Worm (Caenorhabditis elegans) whole organism, L3 larva: ENCODE data around the gene pst-1.

Source experiments
- R02D3.7 ChIP-seq: fragments of 150-350 bp; optimal IDR thresholded peaks from 2 replicates; lab custom pipeline; 2014; ENCODE audit warnings: missing biosample characterization, missing genetic modification characterization
- aly-2 ChIP-seq: fragments of 150-350 bp; optimal IDR thresholded peaks from 2 replicates; lab custom pipeline; 2014; ENCODE audit warnings: missing biosample characterization, missing genetic modification characterization
- ama-1 ChIP-seq: fragments of 150-350 bp; optimal IDR thresholded peaks from 2 replicates; lab custom pipeline; 2018
- ceh-28 ChIP-seq: fragments of 150-350 bp; optimal IDR thresholded peaks from 2 replicates; lab custom pipeline; 2014; ENCODE audit warnings: missing biosample characterization, missing genetic modification reagents, missing genetic modification characterization
- ceh-82 ChIP-seq: fragments of 150-350 bp; optimal IDR thresholded peaks from 2 replicates; lab custom pipeline; 2014; ENCODE audit warnings: missing biosample characterization, missing genetic modification characterization
- egl-27 ChIP-seq: sonication (generic microtip); optimal IDR thresholded peaks from 4 replicates; lab custom pipeline; 2017; ENCODE audit warnings: missing biosample characterization, missing genetic modification reagents, missing genetic modification characterization
- egl-5 ChIP-seq: fragments of 150-350 bp; optimal IDR thresholded peaks from 2 replicates; lab custom pipeline; 2017; ENCODE audit warnings: missing biosample characterization, missing genetic modification reagents, missing genetic modification characterization, inconsistent platforms
- eor-1 ChIP-seq, 2 experiments: fragments of 150-350 bp; optimal IDR thresholded peaks; 2 replicates each; lab custom pipeline; 2014 to 2018; ENCODE audit warnings: missing biosample characterization in 2 of 2, missing genetic modification characterization in 2 of 2
- fkh-10 ChIP-seq: sonication (generic microtip); optimal IDR thresholded peaks from 2 replicates; lab custom pipeline; 2017; ENCODE audit warnings: missing biosample characterization, missing genetic modification reagents, missing genetic modification characterization
- fos-1 ChIP-seq: fragments of 150-350 bp; optimal IDR thresholded peaks from 2 replicates; lab custom pipeline; 2014; ENCODE audit warnings: missing biosample characterization, missing genetic modification characterization
- hmg-11 ChIP-seq: sonication (generic microtip); optimal IDR thresholded peaks from 2 replicates; lab custom pipeline; 2016; ENCODE audit warnings: missing genetic modification characterization, missing compliant biosample characterization
- jun-1 ChIP-seq: fragments of 150-350 bp; optimal IDR thresholded peaks from 2 replicates; lab custom pipeline; 2014; ENCODE audit warnings: missing biosample characterization, missing genetic modification reagents, missing genetic modification characterization
- lin-15B ChIP-seq: fragments of 150-350 bp; optimal IDR thresholded peaks from 2 replicates; lab custom pipeline; 2014; ENCODE audit warnings: missing biosample characterization, missing genetic modification characterization
- lin-39 ChIP-seq: fragments of 150-350 bp; optimal IDR thresholded peaks from 2 replicates; lab custom pipeline; 2018; ENCODE audit warnings: missing biosample characterization, missing genetic modification reagents, missing genetic modification characterization
- lsy-12 ChIP-seq: sonication (generic microtip); optimal IDR thresholded peaks from 2 replicates; lab custom pipeline; 2016; ENCODE audit warnings: mild to moderate bottlenecking, missing genetic modification characterization, missing compliant biosample characterization
- mdl-1 ChIP-seq: fragments of 150-350 bp; optimal IDR thresholded peaks from 2 replicates; lab custom pipeline; 2014; ENCODE audit warnings: missing biosample characterization, missing genetic modification characterization
- nfya-1 ChIP-seq: sonication (generic microtip); optimal IDR thresholded peaks from 2 replicates; lab custom pipeline; 2017; ENCODE audit warnings: missing genetic modification characterization, mild to moderate bottlenecking, missing compliant biosample characterization, antibody characterized with exemption, moderate library complexity; ENCODE audit not compliant: insufficient read depth
- nhr-11 ChIP-seq: fragments of 150-350 bp; optimal IDR thresholded peaks from 2 replicates; lab custom pipeline; 2014; ENCODE audit warnings: missing biosample characterization, missing genetic modification characterization
- nhr-23 ChIP-seq: fragments of 150-350 bp; optimal IDR thresholded peaks from 2 replicates; lab custom pipeline; 2014; ENCODE audit warnings: missing biosample characterization, missing genetic modification reagents, missing genetic modification characterization
- nhr-25 ChIP-seq: sonication (generic microtip); optimal IDR thresholded peaks from 2 replicates; lab custom pipeline; 2017; ENCODE audit warnings: missing biosample characterization, missing genetic modification characterization
- nhr-28 ChIP-seq: fragments of 150-350 bp; optimal IDR thresholded peaks from 2 replicates; lab custom pipeline; 2014; ENCODE audit warnings: missing biosample characterization, missing genetic modification characterization
- nhr-43 ChIP-seq: sonication (generic microtip); optimal IDR thresholded peaks from 2 replicates; lab custom pipeline; 2016; ENCODE audit warnings: mild to moderate bottlenecking, missing genetic modification characterization, missing compliant biosample characterization; ENCODE audit not compliant: poor library complexity, severe bottlenecking
- nhr-77 ChIP-seq: fragments of 150-350 bp; optimal IDR thresholded peaks from 2 replicates; lab custom pipeline; 2014; ENCODE audit warnings: missing biosample characterization, missing genetic modification characterization
- pha-4 ChIP-seq: fragments of 150-350 bp; optimal IDR thresholded peaks from 2 replicates; lab custom pipeline; 2014; ENCODE audit warnings: missing biosample characterization, missing genetic modification reagents, missing genetic modification characterization
- pqm-1 ChIP-seq: fragments of 150-350 bp; optimal IDR thresholded peaks from 2 replicates; lab custom pipeline; 2017; ENCODE audit warnings: missing biosample characterization, missing genetic modification characterization, inconsistent platforms
- snpc-4 ChIP-seq: fragments of 150-350 bp; optimal IDR thresholded peaks from 2 replicates; lab custom pipeline; 2014; ENCODE audit warnings: missing biosample characterization, missing genetic modification characterization
- tbx-2 ChIP-seq: sonication (generic microtip); optimal IDR thresholded peaks from 2 replicates; lab custom pipeline; 2016; ENCODE audit warnings: mild to moderate bottlenecking, missing genetic modification characterization, missing compliant biosample characterization
- unc-39 ChIP-seq: sonication (generic microtip); optimal IDR thresholded peaks from 4 replicates; lab custom pipeline; 2017; ENCODE audit warnings: missing biosample characterization, missing genetic modification characterization
- zag-1 ChIP-seq: fragments of 150-350 bp; optimal IDR thresholded peaks from 2 replicates; lab custom pipeline; 2014; ENCODE audit warnings: missing biosample characterization, missing genetic modification characterization
- ztf-11 ChIP-seq: fragments of 150-350 bp; optimal IDR thresholded peaks from 2 replicates; lab custom pipeline; 2014; ENCODE audit warnings: missing biosample characterization, missing genetic modification characterization

pst-1 gene

DNA sequence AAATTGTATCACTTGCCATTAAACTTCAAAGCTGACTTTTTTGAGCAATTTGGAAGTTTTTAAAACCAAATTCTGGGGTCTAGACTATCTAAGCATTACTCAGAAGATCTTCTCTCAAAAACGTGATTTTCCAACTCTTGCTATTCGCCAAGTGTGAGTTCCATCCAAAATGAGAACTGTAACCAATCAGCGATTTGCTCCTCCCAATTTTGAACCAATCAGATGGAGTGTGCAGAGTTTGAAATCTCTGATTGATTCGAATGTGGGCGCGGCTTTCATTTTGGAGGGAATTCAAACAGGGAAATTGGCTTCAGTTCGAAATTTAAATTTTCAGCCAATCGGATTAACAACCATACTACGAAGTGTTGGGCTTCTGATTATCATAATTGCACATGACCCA is 9.8 kb downstream of the pst-1 start:
- TF ChIP-seq lin-15B (no peak), nhr-23 (tag; lab: Kevin White, UChicago) (no peak), fkh-10 (no peak), aly-2 (tag; lab: Kevin White, UChicago) (no peak), nfya-1 (tag; lab: Kevin White, UChicago) (peak; percentile 88)

DNA sequence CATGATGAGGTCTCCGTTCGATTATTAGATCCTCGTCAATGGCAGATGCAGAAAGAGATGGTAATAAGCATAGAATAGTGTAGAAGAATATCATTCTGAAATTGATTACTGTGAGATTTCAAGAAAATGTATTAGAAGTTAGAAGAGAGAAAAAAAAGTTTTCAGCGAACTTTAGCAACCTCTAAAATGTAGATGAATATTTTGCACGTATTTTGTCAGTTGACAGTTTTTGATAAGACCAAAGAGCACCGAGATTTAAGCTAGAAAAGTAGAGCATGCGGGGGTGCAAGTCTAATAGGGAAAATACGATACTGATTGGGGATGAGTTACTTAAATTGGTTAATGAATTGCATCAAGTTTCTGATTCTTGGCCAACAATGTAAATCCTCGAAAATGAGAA is 11.5 kb downstream of the pst-1 start, which contains the start of gene M03F8.6:
Gene M03F8.6, minus strand, starts transcription at position 101 of the 400 bp plus-strand sequence.
- no peak for TF ChIP-seq aly-2 (tag; lab: Kevin White, UChicago)
- no peak for TF ChIP-seq lsy-12
- no peak for TF ChIP-seq lin-39 (tag; lab: Kevin White, UChicago)
- TF ChIP-seq zag-1 (tag; lab: Kevin White, UChicago): no peak
- TF ChIP-seq snpc-4 (tag; lab: Kevin White, UChicago): no peak
- no peak for TF ChIP-seq nhr-77 (tag; lab: Kevin White, UChicago)
- no peak for TF ChIP-seq lin-15B
- TF ChIP-seq ceh-82 (tag; lab: Kevin White, UChicago): no peak
- TF ChIP-seq pqm-1 (tag; lab: Kevin White, UChicago): no peak
- no peak for TF ChIP-seq jun-1
- TF ChIP-seq pha-4 (tag; lab: Kevin White, UChicago): no peak
- TF ChIP-seq hmg-11: no peak
- no peak for TF ChIP-seq unc-39
- TF ChIP-seq, all 47 proteins: peak for 0

DNA sequence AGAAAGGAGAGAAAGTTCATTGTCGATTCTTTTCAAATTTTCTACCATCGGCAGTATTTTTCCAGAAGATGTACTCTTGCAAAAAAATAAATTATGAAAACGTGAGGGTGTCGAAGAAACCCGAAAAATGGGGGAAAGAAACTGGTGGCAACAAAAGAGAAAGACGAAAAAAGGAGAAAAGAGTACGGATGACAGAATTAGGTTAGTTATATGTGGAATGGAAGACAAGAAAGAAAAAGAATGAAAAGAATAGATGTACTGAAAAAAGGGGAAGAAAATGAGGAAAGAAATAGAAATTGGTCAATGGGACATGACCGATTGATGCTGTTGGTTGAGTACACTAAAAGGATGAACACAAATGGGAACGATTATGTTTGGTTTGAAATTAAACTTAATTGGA is 12.4 kb downstream of the pst-1 start:
- TF ChIP-seq lin-15B: no peak

DNA sequence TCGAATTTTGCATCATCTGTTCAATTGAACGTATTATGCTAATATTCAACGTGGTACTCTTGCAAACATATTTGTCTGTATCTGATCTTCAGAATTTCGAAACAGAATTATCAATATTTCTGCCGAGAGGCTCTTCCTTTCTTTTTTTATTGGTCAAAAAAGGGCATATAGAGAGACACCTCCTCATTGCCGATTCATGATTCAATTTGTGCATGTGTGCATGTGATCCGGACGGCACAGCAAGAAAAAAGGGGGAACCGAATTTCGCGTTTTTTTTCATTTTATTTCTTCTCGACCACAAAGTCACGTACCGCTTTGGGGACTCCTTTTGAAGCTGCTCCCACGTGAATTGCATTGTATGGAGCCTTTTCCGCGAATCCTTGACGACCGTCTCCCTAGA is 18.2 kb downstream of the pst-1 start, which contains the start of gene mcp-1:
Gene mcp-1, plus strand, starts transcription at position 292 of the 400 bp plus-strand sequence.
- peak; percentile 83 for TF ChIP-seq fkh-10
- no peak for TF ChIP-seq ceh-82 (tag; lab: Kevin White, UChicago)
- peak; percentile 26 for TF ChIP-seq nfya-1 (tag; lab: Kevin White, UChicago)

DNA sequence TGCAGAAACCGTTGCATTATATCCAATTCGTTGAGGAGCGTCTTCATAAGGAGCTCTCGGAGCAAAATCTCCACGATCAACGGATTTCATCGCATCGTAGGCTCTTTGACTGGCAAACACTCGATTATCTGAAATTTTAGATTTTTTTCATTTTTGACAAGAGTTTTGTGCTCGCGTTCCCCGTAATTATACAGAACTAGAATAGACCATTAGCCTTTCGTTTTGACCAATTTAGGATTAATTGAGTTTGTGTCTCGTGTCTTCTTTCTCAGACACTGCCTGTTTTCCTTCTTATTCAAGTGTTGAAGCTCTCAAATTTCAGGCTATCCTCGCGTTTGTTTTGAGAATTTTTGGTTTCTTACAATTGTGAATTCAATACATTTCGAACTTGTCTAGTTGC is 19.8 kb downstream of the pst-1 start:
- TF ChIP-seq tbx-2 (tag; lab: Kevin White, UChicago): no peak
- no peak for TF ChIP-seq mdl-1 (tag; lab: Kevin White, UChicago)
- no peak for TF ChIP-seq eor-1 (tag; optimal IDR thresholded peaks at IDR 0.05; lab: Kevin White, UChicago)
- no peak for TF ChIP-seq nhr-28 (tag; lab: Kevin White, UChicago)
- no peak for TF ChIP-seq ztf-11 (tag; lab: Kevin White, UChicago)
- no peak for TF ChIP-seq fos-1 (tag; lab: Kevin White, UChicago)
- TF ChIP-seq snpc-4 (tag; lab: Kevin White, UChicago): no peak
- no peak for TF ChIP-seq ceh-28
- no peak for TF ChIP-seq nhr-25 (tag; lab: Kevin White, UChicago)
- TF ChIP-seq R02D3.7: no peak
- no peak for TF ChIP-seq egl-27
- no peak for TF ChIP-seq nhr-11
- TF ChIP-seq ama-1 (lab: Kevin White, UChicago): no peak

DNA sequence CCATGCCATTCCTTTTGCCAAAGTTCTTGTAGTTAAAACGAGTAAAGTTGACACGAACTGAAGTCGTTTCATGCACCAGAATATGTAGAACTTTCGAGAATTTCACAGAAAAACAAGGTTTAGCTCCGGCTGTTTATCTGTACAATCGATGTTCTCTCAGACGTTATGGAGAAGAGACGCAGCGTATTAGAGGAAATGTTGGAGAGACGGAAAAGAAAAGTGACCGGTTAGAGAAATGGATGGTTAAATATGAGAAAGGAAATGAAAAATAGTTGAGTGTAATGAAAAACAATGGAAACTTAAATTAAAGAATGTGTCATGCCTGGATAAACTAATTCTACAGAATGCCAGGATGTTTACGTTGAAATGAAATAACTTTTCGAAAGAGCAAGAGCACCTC is 20.4 kb downstream of the pst-1 start, which contains the start of gene pcm-1:
Gene pcm-1, minus strand, starts transcription at position 187 of the 400 bp plus-strand sequence.
- no peak for TF ChIP-seq zag-1 (tag; lab: Kevin White, UChicago)
- no peak for TF ChIP-seq nhr-28 (tag; lab: Kevin White, UChicago)
- no peak for TF ChIP-seq fos-1 (tag; lab: Kevin White, UChicago)
- TF ChIP-seq egl-5 (tag; lab: Kevin White, UChicago): no peak
- no peak for TF ChIP-seq nhr-23 (tag; lab: Kevin White, UChicago)
- peak; percentile 34 for TF ChIP-seq ceh-28
- peak; percentile 2 for TF ChIP-seq hmg-11
- TF ChIP-seq ztf-11 (tag; lab: Kevin White, UChicago): no peak
- TF ChIP-seq nhr-43 (tag; lab: Kevin White, UChicago): no peak
- TF ChIP-seq R02D3.7: no peak
- no peak for TF ChIP-seq lin-15B
- peak; percentile 62 for TF ChIP-seq nfya-1 (tag; lab: Kevin White, UChicago)
- no peak for TF ChIP-seq nhr-25 (tag; lab: Kevin White, UChicago)
- peak; percentile 2 for TF ChIP-seq lin-39 (tag; lab: Kevin White, UChicago)
- peak; percentile 25 for TF ChIP-seq snpc-4 (tag; lab: Kevin White, UChicago)
- TF ChIP-seq, all 47 proteins: peak for 5
